Fruit fly (Drosophila melanogaster): ENCODE data around the gene Msp300.
A peak's percentile ranks its signal among the peaks of the same experiment; 100 is the strongest.

Msp300 gene

DNA sequence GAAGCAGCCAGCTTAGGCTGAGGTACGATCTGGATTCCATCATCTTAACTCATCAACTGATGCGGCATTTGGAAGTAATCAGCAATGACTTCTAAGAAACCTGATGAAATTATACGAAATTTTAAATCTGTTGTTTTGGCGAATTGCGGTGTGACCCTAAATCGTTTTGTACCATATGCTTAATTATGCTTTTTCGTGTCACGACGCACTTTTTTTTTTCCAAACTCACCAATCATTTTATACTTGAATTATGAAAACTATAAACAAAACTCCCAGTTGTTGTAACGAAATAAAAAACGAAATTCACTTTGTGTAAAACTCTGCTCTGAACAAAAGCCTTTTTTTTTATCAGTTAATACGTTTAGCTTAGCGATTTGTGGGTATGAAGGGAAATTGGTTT, 42.6 kb upstream of the Msp300 start, which contains the start of gene Nepl3 (continued):
- TF ChIP-seq CG9876 (GFP tag; optimal IDR thresholded peaks at IDR 0.05) (no peak), h (optimal IDR thresholded peaks at IDR 0.05) (no peak), CG2116 (GFP tag; optimal IDR thresholded peaks at IDR 0.05) (no peak), Meics (GFP tag; optimal IDR thresholded peaks at IDR 0.05) (no peak), hbn (GFP tag; IDR thresholded peaks at IDR 0.05; ENCODE audit: partially characterized antibody) (0 out of 2 replicates have a peak, but pooled peaks have one; percentile 51), nerfin-1 (tag; optimal IDR thresholded peaks at IDR 0.05) (no peak), ac (GFP tag; optimal IDR thresholded peaks at IDR 0.05) (no peak), ems (GFP tag; optimal IDR thresholded peaks at IDR 0.05) (no peak), insv (GFP tag; optimal IDR thresholded peaks at IDR 0.05) (no peak), Doc3 (GFP tag; IDR thresholded peaks at IDR 0.05; ENCODE audit: partially characterized antibody) (peak; percentile 65), tap (tag; optimal IDR thresholded peaks at IDR 0.05) (no peak), CG11456 (GFP tag; IDR thresholded peaks at IDR 0.05) (no peak), chif (GFP tag; optimal IDR thresholded peaks at IDR 0.05) (no peak), inv (GFP tag; IDR thresholded peaks at IDR 0.05; ENCODE audit: partially characterized antibody) (peak; percentile 23; the same call in 1 of the 2 replicates), row (GFP tag; IDR thresholded peaks at IDR 0.05) (peak; percentile 37; the same call in 2 of the 3 replicates), CG3281 (GFP tag; optimal IDR thresholded peaks at IDR 0.05) (no peak), Scr (GFP tag; IDR thresholded peaks at IDR 0.05; ENCODE audit: partially characterized antibody) (peak; percentile 69), Xrp1 (GFP tag; IDR thresholded peaks at IDR 0.05) (no peak), chn (GFP tag; optimal IDR thresholded peaks at IDR 0.05) (no peak), scrt (GFP tag; optimal IDR thresholded peaks at IDR 0.05) (no peak), btn (GFP tag; optimal IDR thresholded peaks at IDR 0.05) (no peak), Stat92E (GFP tag; optimal IDR thresholded peaks at IDR 0.05) (no peak), CG6765 (GFP tag; optimal IDR thresholded peaks at IDR 0.05) (no peak), odd (GFP tag; optimal IDR thresholded peaks at IDR 0.05) (no peak), danr (GFP tag; IDR thresholded peaks at IDR 0.05) (no peak), bbx (GFP tag; IDR thresholded peaks at IDR 0.05; ENCODE audit: partially characterized antibody) (peak; percentile 28; the same call in 1 of the 2 replicates), TFAM (GFP tag; optimal IDR thresholded peaks at IDR 0.05) (no peak), CG11560 (tag; IDR thresholded peaks at IDR 0.05) (no peak), CG13287 (GFP tag; IDR thresholded peaks at IDR 0.05; ENCODE audit: partially characterized antibody) (peak; percentile 80), CG17802 (tag; optimal IDR thresholded peaks at IDR 0.05) (no peak), Dll (GFP tag; IDR thresholded peaks at IDR 0.05; ENCODE audit: partially characterized antibody) (peak; percentile 69), pzg (GFP tag; optimal IDR thresholded peaks at IDR 0.05) (peak; percentile 28), Dp (GFP tag; optimal IDR thresholded peaks at IDR 0.05) (peak; percentile 41), D19A (tag; optimal IDR thresholded peaks at IDR 0.05) (no peak), E2f2 (GFP tag; IDR thresholded peaks at IDR 0.05) (peak; percentile 56; the same call in 1 of the 2 replicates), CG34224 (GFP tag; IDR thresholded peaks at IDR 0.05; ENCODE audit: partially characterized antibody) (peak; percentile 63), gfzf (GFP tag; optimal IDR thresholded peaks at IDR 0.05) (peak; percentile 65), crc (GFP tag; optimal IDR thresholded peaks at IDR 0.05) (no peak), amos (GFP tag; IDR thresholded peaks at IDR 0.05; ENCODE audit: partially characterized antibody) (peak; percentile 51; the same call in 1 of the 2 replicates), sqz (GFP tag; optimal IDR thresholded peaks at IDR 0.05) (peak; percentile 12), ATbp (GFP tag; optimal IDR thresholded peaks at IDR 0.05) (no peak), BEAF-32 (GFP tag; optimal IDR thresholded peaks at IDR 0.05) (peak; percentile 65), CG8944 (GFP tag; optimal IDR thresholded peaks at IDR 0.05) (no peak), MBD-R2 (GFP tag; IDR thresholded peaks at IDR 0.05) (peak; percentile 53), unc-4 (GFP tag; IDR thresholded peaks at IDR 0.05; ENCODE audit: partially characterized antibody) (peak; percentile 69), knrl (GFP tag; IDR thresholded peaks at IDR 0.05; ENCODE audit: partially characterized antibody) (peak; percentile 22; the same call in 1 of the 3 replicates)

Data from whole organism, embryonic.